Worm (Caenorhabditis elegans): Measurements from ENCODE around the gene srx-77.

srx-77 gene

DNA sequence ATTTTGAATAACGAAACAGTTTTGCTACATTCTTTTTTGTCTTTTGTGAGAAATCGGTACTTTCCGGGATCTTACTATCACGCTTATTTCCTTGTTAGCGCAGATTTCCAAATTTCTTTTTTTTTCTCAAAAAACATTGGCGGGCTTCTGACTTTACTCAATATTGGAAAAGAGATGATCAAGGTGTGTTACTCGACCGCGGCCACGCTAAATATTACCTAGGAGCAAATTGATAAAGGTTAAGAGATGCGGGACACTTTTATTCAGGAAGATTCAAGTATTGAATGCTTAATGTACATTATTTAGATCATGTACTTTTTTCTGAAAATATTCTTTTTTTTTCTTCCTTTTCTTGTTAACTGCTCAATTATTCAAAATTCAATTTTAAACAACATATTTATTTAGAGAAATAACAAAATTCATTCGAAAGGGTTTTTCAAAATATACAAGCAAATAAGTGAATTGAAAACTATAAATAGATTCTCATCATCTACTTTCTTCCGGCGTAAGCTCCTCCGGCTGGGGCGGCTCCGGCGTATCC, 21.2 kb downstream of the srx-77 start:
- peak in 1 of 3 experiments; percentile 74 for TF ChIP-seq elt-3 (tag; optimal IDR thresholded peaks at IDR 0.05)
- peak; percentile 79 for TF ChIP-seq nhr-43 (tag; optimal IDR thresholded peaks at IDR 0.05; ENCODE audit: poor library complexity, severe bottlenecking)
- TF ChIP-seq nhr-25 (tag; optimal IDR thresholded peaks at IDR 0.05) = peak; percentile 23
- no peak for TF ChIP-seq unc-62 (GFP tag; optimal IDR thresholded peaks at IDR 0.05)
- peak; percentile 79 for TF ChIP-seq ama-1 (optimal IDR thresholded peaks at IDR 0.05)

ce11 chrV:4642691-4643090, 25.8 kb downstream of the srx-77 start, which contains the start of gene soc-1:
Gene soc-1, plus strand, starts transcription at chrV:4642952.
- TF ChIP-seq elt-3 (tag; optimal IDR thresholded peaks at IDR 0.05) = no peak

ce11 chrV:4640501-4641150, 27.9 kb downstream of the srx-77 start:
- TF ChIP-seq zag-1 (tag; optimal IDR thresholded peaks at IDR 0.05) = no peak
- TF ChIP-seq ceh-28 (tag; optimal IDR thresholded peaks at IDR 0.05) = peak; percentile 45
- peak; percentile 60 for TF ChIP-seq elt-2 (tag; optimal IDR thresholded peaks at IDR 0.05)
- no peak for TF ChIP-seq ama-1 (optimal IDR thresholded peaks at IDR 0.05)
- TF ChIP-seq pha-4 (tag; optimal IDR thresholded peaks at IDR 0.05) = peak; percentile 14

ce11 chrV:4637153-4637552, 31.4 kb downstream of the srx-77 start:
- no peak for TF ChIP-seq nhr-77 (tag; optimal IDR thresholded peaks at IDR 0.05)
- TF ChIP-seq sea-2 (GFP tag; optimal IDR thresholded peaks at IDR 0.05) = no peak
- no peak for TF ChIP-seq ceh-28 (tag; optimal IDR thresholded peaks at IDR 0.05)
- TF ChIP-seq hmg-11 (tag; optimal IDR thresholded peaks at IDR 0.05) = no peak
- no peak for TF ChIP-seq nhr-43 (tag; optimal IDR thresholded peaks at IDR 0.05; ENCODE audit: poor library complexity, severe bottlenecking)
- no peak for TF ChIP-seq nhr-25 (tag; optimal IDR thresholded peaks at IDR 0.05)
- no peak for TF ChIP-seq nhr-11 (tag; optimal IDR thresholded peaks at IDR 0.05)
- TF ChIP-seq nhr-23 (tag; optimal IDR thresholded peaks at IDR 0.05) = no peak
- TF ChIP-seq aly-2 (tag; optimal IDR thresholded peaks at IDR 0.05) = no peak

ce11 chrV:4630267-4630666, 38.3 kb downstream of the srx-77 start:
- TF ChIP-seq elt-3 (tag; optimal IDR thresholded peaks at IDR 0.05) = peak in 2 of 3 experiments; percentile 89 to 96
- peak; percentile 21 for TF ChIP-seq R02D3.7 (tag; optimal IDR thresholded peaks at IDR 0.05)
- TF ChIP-seq nhr-25 (tag; optimal IDR thresholded peaks at IDR 0.05) = peak; percentile 10
- TF ChIP-seq fkh-2 (tag; optimal IDR thresholded peaks at IDR 0.05) = no peak
- TF ChIP-seq pqm-1 (tag; optimal IDR thresholded peaks at IDR 0.05) = peak; percentile 48
- TF ChIP-seq nhr-43 (tag; optimal IDR thresholded peaks at IDR 0.05; ENCODE audit: poor library complexity, severe bottlenecking) = peak; percentile 15
- no peak for TF ChIP-seq pha-4 (tag; optimal IDR thresholded peaks at IDR 0.05)
- TF ChIP-seq elt-2 (tag; optimal IDR thresholded peaks at IDR 0.05) = peak; percentile 77

ce11 chrV:4628517-4628930, 40.0 kb downstream of the srx-77 start, which contains the start of gene pmt-2:
Gene pmt-2, plus strand, starts transcription at chrV:4628580.
- no peak for TF ChIP-seq sea-2 (GFP tag; optimal IDR thresholded peaks at IDR 0.05)
- TF ChIP-seq ZK546.5 (tag; optimal IDR thresholded peaks at IDR 0.05) = no peak
- TF ChIP-seq nhr-23 (tag; optimal IDR thresholded peaks at IDR 0.05) = peak; percentile 46
- TF ChIP-seq nhr-67 (tag; optimal IDR thresholded peaks at IDR 0.05) = no peak
- no peak for TF ChIP-seq fkh-10 (GFP tag; optimal IDR thresholded peaks at IDR 0.05)
- peak; percentile 83 for TF ChIP-seq nhr-25 (tag; optimal IDR thresholded peaks at IDR 0.05)
- peak; percentile 1 for TF ChIP-seq nfya-1 (tag; optimal IDR thresholded peaks at IDR 0.05; ENCODE audit: insufficient read depth)
- TF ChIP-seq ztf-11 (tag; optimal IDR thresholded peaks at IDR 0.05) = no peak
- TF ChIP-seq fkh-2 (tag; optimal IDR thresholded peaks at IDR 0.05) = no peak
- no peak for TF ChIP-seq nhr-11 (tag; optimal IDR thresholded peaks at IDR 0.05)
- TF ChIP-seq fos-1 (tag; optimal IDR thresholded peaks at IDR 0.05) = no peak
- peak in 1 of 3 experiments; percentile 54 for TF ChIP-seq elt-3 (tag; optimal IDR thresholded peaks at IDR 0.05)
- TF ChIP-seq lsy-12 (tag; optimal IDR thresholded peaks at IDR 0.05) = no peak
- no peak for TF ChIP-seq nhr-76 (tag; optimal IDR thresholded peaks at IDR 0.05)
- peak; percentile 32 for TF ChIP-seq elt-2 (tag; optimal IDR thresholded peaks at IDR 0.05)
- no peak for TF ChIP-seq egl-27 (tag; optimal IDR thresholded peaks at IDR 0.05)
- TF ChIP-seq pha-4 (tag; optimal IDR thresholded peaks at IDR 0.05) = no peak
- no peak for TF ChIP-seq mdl-1 (tag; optimal IDR thresholded peaks at IDR 0.05)
- no peak for TF ChIP-seq nhr-28 (tag; optimal IDR thresholded peaks at IDR 0.05)
- TF ChIP-seq pqm-1 (tag; optimal IDR thresholded peaks at IDR 0.05) = no peak
- no peak for TF ChIP-seq ama-1 (optimal IDR thresholded peaks at IDR 0.05)
- TF ChIP-seq R02D3.7 (tag; optimal IDR thresholded peaks at IDR 0.05) = no peak
- TF ChIP-seq egl-5 (tag; optimal IDR thresholded peaks at IDR 0.05) = no peak
- no peak for TF ChIP-seq zag-1 (tag; optimal IDR thresholded peaks at IDR 0.05)
- peak; percentile 99 for TF ChIP-seq elt-1 (tag; optimal IDR thresholded peaks at IDR 0.05)
- no peak for TF ChIP-seq skn-1 (tag; optimal IDR thresholded peaks at IDR 0.05)
- no peak for TF ChIP-seq unc-62 (GFP tag; optimal IDR thresholded peaks at IDR 0.05)
- no peak for TF ChIP-seq hmg-11 (tag; optimal IDR thresholded peaks at IDR 0.05)

All from whole organism, L3 larva.